Fruit fly (Drosophila melanogaster): ENCODE data around the gene CG12692.

The CG12692 gene

DNA sequence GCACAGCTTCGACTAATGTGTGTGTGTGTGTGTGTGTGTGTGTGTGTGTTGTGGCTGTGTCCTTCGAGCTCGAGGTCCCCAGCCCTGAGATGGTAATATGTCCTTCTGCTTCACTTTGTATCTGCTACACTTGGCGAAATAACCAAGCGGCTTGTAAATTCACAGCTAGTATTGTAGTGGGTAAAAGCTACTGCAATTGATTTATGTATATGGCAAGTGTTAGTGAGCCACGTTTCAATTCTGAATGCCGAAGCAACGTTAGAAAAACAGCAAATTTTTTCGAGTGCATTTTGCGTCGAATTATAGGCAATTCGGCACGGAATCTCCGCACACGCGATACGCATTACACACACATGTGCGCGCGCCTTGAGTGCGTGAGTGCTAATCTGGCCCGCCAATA is 39.5 kb downstream of the CG12692 start:
- TF ChIP-seq CG12768 (GFP tag; optimal IDR thresholded peaks at IDR 0.05) (no peak), pad (GFP tag; optimal IDR thresholded peaks at IDR 0.05) (no peak), cnc (optimal IDR thresholded peaks at IDR 0.05) (no peak), CG11617 (GFP tag; optimal IDR thresholded peaks at IDR 0.05) (no peak), toe (GFP tag; optimal IDR thresholded peaks at IDR 0.05) (no peak), kay (GFP tag; ENCODE audit: borderline replicate concordance) (no peak), CG5204 (GFP tag; optimal IDR thresholded peaks at IDR 0.05) (no peak), ovo (GFP tag; optimal IDR thresholded peaks at IDR 0.05) (no peak), CG7101 (tag; optimal IDR thresholded peaks at IDR 0.05) (no peak), CG14711 (tag; optimal IDR thresholded peaks at IDR 0.05) (no peak), tj (GFP tag; optimal IDR thresholded peaks at IDR 0.05) (no peak), Crg-1 (GFP tag; optimal IDR thresholded peaks at IDR 0.05) (no peak), bab1 (GFP tag; optimal IDR thresholded peaks at IDR 0.05) (no peak)

DNA sequence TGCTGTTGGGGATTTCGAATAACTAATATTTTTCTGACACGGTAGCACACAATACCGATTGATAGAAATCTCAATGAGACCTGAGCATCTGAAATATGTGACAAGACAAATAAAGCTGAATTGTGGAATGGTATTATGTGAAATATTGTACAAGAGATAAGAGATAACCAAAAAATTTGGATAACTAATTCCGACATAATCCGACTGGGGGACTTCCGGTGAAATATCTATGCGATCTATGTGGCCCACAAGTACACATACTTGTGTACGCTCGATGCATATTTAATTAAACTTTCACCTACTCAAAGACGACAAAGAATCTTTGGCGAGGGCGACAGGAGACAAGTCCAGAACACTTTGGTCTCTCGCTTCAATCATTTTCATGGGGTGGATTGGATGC is 49.5 kb downstream of the CG12692 start, which contains the start of gene CG15576:
Gene CG15576, minus strand, starts transcription at position 101 of the 400 bp plus-strand sequence.
- TF ChIP-seq CG11617 (GFP tag; optimal IDR thresholded peaks at IDR 0.05) (no peak), CG12768 (GFP tag; optimal IDR thresholded peaks at IDR 0.05) (no peak), cic (GFP tag; optimal IDR thresholded peaks at IDR 0.05) (no peak), pad (GFP tag; optimal IDR thresholded peaks at IDR 0.05) (no peak), kay (GFP tag; ENCODE audit: borderline replicate concordance) (no peak), Crg-1 (GFP tag; optimal IDR thresholded peaks at IDR 0.05) (no peak), ovo (GFP tag; optimal IDR thresholded peaks at IDR 0.05) (no peak), CG1620 (GFP tag; optimal IDR thresholded peaks at IDR 0.05) (no peak), Mnt (GFP tag; optimal IDR thresholded peaks at IDR 0.05) (no peak)
